Fruit fly (Drosophila melanogaster) whole organism, embryonic: ENCODE data around the gene CG14684.

Experiments used
- Ada2b ChIP-seq: fragments of 200-800 bp; sonication (Bioruptor generic); IDR thresholded peaks from 2 replicates; pipeline ENCODE4 v1.3.6; 2022; ENCODE audit warnings: missing biosample characterization, missing genetic modification characterization
- Bteb2 ChIP-seq: fragments of 200-800 bp; sonication (Bioruptor generic); optimal IDR thresholded peaks from 2 replicates; lab custom pipeline; 2016; ENCODE audit warnings: missing biosample characterization, missing genetic modification characterization
- CG1233 ChIP-seq: fragments of 200-800 bp; sonication (Bioruptor generic); optimal IDR thresholded peaks from 4 replicates; lab custom pipeline; 2018; ENCODE audit warnings: missing biosample characterization, mild to moderate bottlenecking, missing genetic modification characterization
- CG12769 ChIP-seq: fragments of 200-800 bp; sonication (Bioruptor generic); optimal IDR thresholded peaks from 2 replicates; lab custom pipeline; 2019; ENCODE audit warnings: missing biosample characterization, mild to moderate bottlenecking, missing genetic modification characterization, moderate library complexity
- CG13123 ChIP-seq: fragments of 200-800 bp; sonication (Bioruptor generic); optimal IDR thresholded peaks from 2 replicates; lab custom pipeline; 2016; ENCODE audit warnings: missing biosample characterization, missing genetic modification characterization
- CG13287 ChIP-seq: fragments of 200-800 bp; sonication (Bioruptor generic); IDR thresholded peaks from 2 replicates; pipeline ENCODE4 v1.3.6; 2022; ENCODE audit warnings: missing biosample characterization, missing genetic modification characterization; ENCODE audit not compliant: partially characterized antibody
- CG13296 ChIP-seq: fragments of 200-800 bp; sonication (Bioruptor generic); optimal IDR thresholded peaks from 3 replicates; lab custom pipeline; 2018; ENCODE audit warnings: missing biosample characterization, mild to moderate bottlenecking, missing genetic modification characterization
- CG15269 ChIP-seq: fragments of 200-800 bp; sonication (Bioruptor generic); optimal IDR thresholded peaks from 2 replicates; lab custom pipeline; 2018; ENCODE audit warnings: missing biosample characterization, mild to moderate bottlenecking, missing genetic modification characterization, moderate library complexity
- CG1529 ChIP-seq: fragments of 200-800 bp; sonication (Bioruptor generic); optimal IDR thresholded peaks from 3 replicates; lab custom pipeline; 2018; ENCODE audit warnings: missing biosample characterization, missing genetic modification characterization
- CG15479 ChIP-seq: fragments of 200-800 bp; sonication (Bioruptor generic); optimal IDR thresholded peaks from 3 replicates; lab custom pipeline; 2019; ENCODE audit warnings: missing biosample characterization, mild to moderate bottlenecking, missing genetic modification characterization, moderate library complexity
- CG2116 ChIP-seq: fragments of 200-800 bp; sonication (Bioruptor generic); optimal IDR thresholded peaks from 3 replicates; lab custom pipeline; 2018; ENCODE audit warnings: missing biosample characterization, mild to moderate bottlenecking, missing genetic modification characterization
- CG2678 ChIP-seq: fragments of 200-800 bp; sonication (Bioruptor generic); optimal IDR thresholded peaks from 3 replicates; lab custom pipeline; 2019; ENCODE audit warnings: missing biosample characterization, mild to moderate bottlenecking, missing genetic modification characterization, moderate library complexity
- CG31441 ChIP-seq: fragments of 200-800 bp; sonication (Bioruptor generic); IDR thresholded peaks from 2 replicates; pipeline ENCODE4 v1.3.6; 2022; ENCODE audit warnings: missing biosample characterization, missing genetic modification characterization
- CG3995 ChIP-seq: fragments of 200-800 bp; sonication (Bioruptor generic); optimal IDR thresholded peaks from 3 replicates; lab custom pipeline; 2016; ENCODE audit warnings: missing biosample characterization, missing genetic modification characterization
- CG4424 ChIP-seq: fragments of 200-800 bp; sonication (Bioruptor generic); optimal IDR thresholded peaks from 3 replicates; lab custom pipeline; 2016; ENCODE audit warnings: missing biosample characterization, missing genetic modification characterization
- CG7372 ChIP-seq: fragments of 200-800 bp; sonication (Bioruptor generic); IDR thresholded peaks from 2 replicates; pipeline ENCODE4 v1.3.6; 2022; ENCODE audit warnings: missing biosample characterization, missing genetic modification characterization
- CG7963 ChIP-seq: fragments of 200-800 bp; sonication (Bioruptor generic); IDR thresholded peaks from 3 replicates; pipeline ENCODE4 v1.3.6; 2022; ENCODE audit warnings: missing biosample characterization, missing genetic modification characterization; ENCODE audit not compliant: partially characterized antibody
- CG8765 ChIP-seq: fragments of 200-800 bp; sonication (Bioruptor generic); IDR thresholded peaks from 2 replicates; pipeline ENCODE4 v1.3.6; 2022; ENCODE audit warnings: missing biosample characterization, missing genetic modification characterization
- CG9797 ChIP-seq: fragments of 200-800 bp; sonication (Bioruptor generic); optimal IDR thresholded peaks from 3 replicates; lab custom pipeline; 2018; ENCODE audit warnings: missing biosample characterization, mild to moderate bottlenecking, missing genetic modification characterization
- CHES-1-like ChIP-seq: fragments of 200-800 bp; sonication (Bioruptor generic); optimal IDR thresholded peaks from 2 replicates; lab custom pipeline; 2016; ENCODE audit warnings: missing biosample characterization, missing genetic modification characterization
- D19A ChIP-seq: fragments of 200-800 bp; optimal IDR thresholded peaks from 3 replicates; lab custom pipeline; 2019; ENCODE audit warnings: missing biosample characterization, mild to moderate bottlenecking, missing genetic modification characterization, moderate library complexity
- Ets65A ChIP-seq: fragments of 200-800 bp; sonication (Bioruptor generic); peaks from one replicate; lab custom pipeline; 2016; ENCODE audit warnings: missing biosample characterization, missing genetic modification characterization
- Fer2 ChIP-seq: fragments of 200-800 bp; sonication (Bioruptor generic); optimal IDR thresholded peaks from 2 replicates; lab custom pipeline; 2018; ENCODE audit warnings: missing biosample characterization, mild to moderate bottlenecking, missing genetic modification characterization, moderate library complexity
- Hmr ChIP-seq: fragments of 200-800 bp; sonication (Bioruptor generic); optimal IDR thresholded peaks from 3 replicates; lab custom pipeline; 2017; ENCODE audit warnings: mild to moderate bottlenecking, missing biosample characterization, missing genetic modification reagents, missing genetic modification characterization
- Sox102F ChIP-seq: fragments of 200-800 bp; sonication (Bioruptor generic); optimal IDR thresholded peaks from 2 replicates; lab custom pipeline; 2018; ENCODE audit warnings: missing biosample characterization, mild to moderate bottlenecking, missing genetic modification characterization, moderate library complexity
- Usf ChIP-seq: fragments of 200-800 bp; sonication (Bioruptor generic); optimal IDR thresholded peaks from 2 replicates; lab custom pipeline; 2017; ENCODE audit warnings: missing genotype, missing biosample characterization, missing genetic modification characterization
- Xrp1 ChIP-seq: fragments of 200-800 bp; sonication (Bioruptor generic); IDR thresholded peaks from 2 replicates; pipeline ENCODE4 v1.3.6; 2022; ENCODE audit warnings: missing biosample characterization, missing genetic modification characterization
- YL-1 ChIP-seq: fragments of 200-800 bp; sonication (Bioruptor generic); optimal IDR thresholded peaks from 3 replicates; lab custom pipeline; 2017; ENCODE audit warnings: missing biosample characterization, mild to moderate bottlenecking, missing genetic modification characterization
- chinmo ChIP-seq: fragments of 200-800 bp; sonication (Bioruptor generic); IDR thresholded peaks from 4 replicates; pipeline ENCODE4 v1.3.6; 2022; ENCODE audit warnings: missing biosample characterization, missing genetic modification characterization; ENCODE audit not compliant: partially characterized antibody
- crp ChIP-seq, 2 experiments: fragments of 200-800 bp; sonication (Bioruptor generic); optimal IDR thresholded peaks; 2 replicates in 1 of 2; 3 replicates in 1 of 2; lab custom pipeline; 2017; ENCODE audit warnings: missing biosample characterization in 2 of 2, missing genetic modification characterization in 2 of 2, mild to moderate bottlenecking in 1 of 2, moderate library complexity in 1 of 2
- dmrt99B ChIP-seq: fragments of 200-800 bp; sonication (Bioruptor generic); optimal IDR thresholded peaks from 2 replicates; lab custom pipeline; 2018; ENCODE audit warnings: missing biosample characterization, mild to moderate bottlenecking, missing genetic modification characterization, moderate library complexity
- dpn ChIP-seq, 2 experiments: fragments of 200-800 bp; sonication (Bioruptor generic); optimal IDR thresholded peaks; 3 replicates each; lab custom pipeline; 2016; ENCODE audit warnings: missing biosample characterization in 2 of 2, missing genetic modification characterization in 2 of 2
- fd64A ChIP-seq: fragments of 200-800 bp; sonication (Bioruptor generic); optimal IDR thresholded peaks from 3 replicates; lab custom pipeline; 2018; ENCODE audit warnings: missing biosample characterization, mild to moderate bottlenecking, missing genetic modification characterization
- gce ChIP-seq: fragments of 200-800 bp; sonication (Bioruptor generic); IDR thresholded peaks from 3 replicates; pipeline ENCODE4 v1.3.6; 2022; ENCODE audit warnings: missing biosample characterization, missing genetic modification characterization
- gcm ChIP-seq: fragments of 200-800 bp; sonication (Bioruptor generic); optimal IDR thresholded peaks from 2 replicates; lab custom pipeline; 2019; ENCODE audit warnings: missing biosample characterization, mild to moderate bottlenecking, missing genetic modification characterization, moderate library complexity
- grau ChIP-seq: fragments of 200-800 bp; optimal IDR thresholded peaks from 3 replicates; lab custom pipeline; 2019; ENCODE audit warnings: missing biosample characterization, mild to moderate bottlenecking, missing genetic modification characterization, moderate library complexity
- gro ChIP-seq: fragments of 200-800 bp; sonication (Bioruptor generic); optimal IDR thresholded peaks from 2 replicates; lab custom pipeline; 2016; ENCODE audit warnings: missing biosample characterization, missing genetic modification characterization
- jigr1 ChIP-seq: fragments of 200-800 bp; sonication (Bioruptor generic); IDR thresholded peaks from 3 replicates; pipeline ENCODE4 v1.3.6; 2022; ENCODE audit warnings: missing biosample characterization, missing genetic modification characterization
- jumu ChIP-seq: fragments of 200-800 bp; sonication (Bioruptor generic); optimal IDR thresholded peaks from 3 replicates; lab custom pipeline; 2016; ENCODE audit warnings: missing biosample characterization, missing genetic modification characterization
- lab ChIP-seq: fragments of 200-800 bp; sonication (Bioruptor generic); optimal IDR thresholded peaks from 3 replicates; lab custom pipeline; 2017; ENCODE audit warnings: missing biosample characterization, missing genetic modification characterization, mild to moderate bottlenecking, moderate library complexity, missing genetic modification reagents
- lmd ChIP-seq: fragments of 200-800 bp; sonication (Bioruptor generic); IDR thresholded peaks from 2 replicates; pipeline ENCODE4 v1.3.6; 2022; ENCODE audit warnings: missing biosample characterization, missing genetic modification characterization
- repo ChIP-seq: fragments of 200-800 bp; sonication (Bioruptor generic); optimal IDR thresholded peaks from 2 replicates; lab custom pipeline; 2016; ENCODE audit warnings: missing biosample characterization, missing genetic modification characterization
- sc ChIP-seq, 3 experiments: fragments of >200 bp in 2 of 3; fragments of 200-800 bp in 1 of 3; sonication (Bioruptor generic) in 1 of 3; optimal IDR thresholded peaks; 2 replicates in 2 of 3; 3 replicates in 1 of 3; lab custom pipeline; 2017; ENCODE audit warnings: mild to moderate bottlenecking in 1 of 3, missing biosample characterization in 1 of 3, missing genetic modification characterization in 1 of 3, missing genetic modification reagents in 1 of 3
- sob ChIP-seq: fragments of 200-800 bp; sonication (Bioruptor generic); IDR thresholded peaks from 2 replicates; pipeline ENCODE4 v1.3.6; 2022; ENCODE audit warnings: missing biosample characterization, missing genetic modification characterization
- tin ChIP-seq: fragments of 200-800 bp; sonication (Bioruptor generic); optimal IDR thresholded peaks from 3 replicates; lab custom pipeline; 2016; ENCODE audit warnings: missing biosample characterization, missing genetic modification characterization
- zen2 ChIP-seq: fragments of 200-800 bp; sonication (Bioruptor generic); IDR thresholded peaks from 3 replicates; pipeline ENCODE4 v1.3.6; 2022; ENCODE audit warnings: missing biosample characterization, missing genetic modification characterization; ENCODE audit not compliant: partially characterized antibody
- zfh1 ChIP-seq: fragments of 200-800 bp; sonication (Bioruptor generic); IDR thresholded peaks from 3 replicates; pipeline ENCODE4 v1.3.6; 2022; ENCODE audit warnings: missing biosample characterization, missing genetic modification characterization

The CG14684 gene

DNA sequence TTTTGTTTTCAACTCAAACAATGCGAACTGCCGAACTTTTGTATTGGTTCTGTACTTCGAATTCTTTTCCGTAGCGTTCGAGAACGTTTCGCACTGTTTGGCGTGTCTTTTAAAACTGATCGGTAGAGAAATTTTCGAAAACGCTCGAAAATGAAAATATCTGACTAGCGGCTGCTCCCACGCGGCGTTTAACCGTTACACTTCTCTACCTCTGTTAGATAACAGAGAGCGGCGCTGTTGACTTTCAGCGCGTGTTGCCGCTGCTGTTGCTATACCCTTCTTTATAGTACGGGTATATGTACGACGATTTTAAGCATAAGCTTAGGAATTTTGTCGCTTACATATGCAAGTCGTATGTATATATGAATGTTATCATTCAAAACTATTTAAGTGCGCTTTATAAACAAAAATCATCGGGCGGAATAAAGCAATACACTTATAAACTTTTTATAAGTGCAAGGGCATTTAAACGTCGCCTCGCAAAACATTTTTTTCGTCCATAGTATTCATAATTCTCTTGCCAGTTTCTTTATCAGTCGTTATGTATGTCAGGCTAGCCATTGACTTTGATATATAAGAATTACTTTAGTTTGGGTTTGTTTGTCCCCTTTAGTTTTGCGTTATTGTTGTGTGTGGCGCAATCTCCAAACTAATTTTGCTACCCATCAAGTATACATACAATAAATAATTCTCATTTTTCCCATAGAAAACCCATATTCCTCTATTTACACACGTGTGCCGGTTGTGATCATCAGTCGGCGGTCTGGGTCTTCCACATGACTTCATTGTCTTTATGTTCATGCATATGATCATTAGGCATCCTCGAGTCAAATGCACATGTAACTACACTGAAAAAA is 25.7 kb upstream of the CG14684 start, which contains the start of gene Phyhd1 (continued):
- TF ChIP-seq Ets65A (GFP tag; lab: Kevin White, UChicago): peak; percentile 98
- TF ChIP-seq Bteb2 (GFP tag; lab: Kevin White, UChicago): peak; percentile 95
- peak; percentile 97 for TF ChIP-seq Hmr
- peak; percentile 97 for TF ChIP-seq lmd (GFP tag; lab: Robert Waterston, UW)
- TF ChIP-seq Sox102F (GFP tag; lab: Kevin White, UChicago): peak; percentile 96
- peak; percentile 94 for TF ChIP-seq jumu (GFP tag; lab: Kevin White, UChicago)
- TF ChIP-seq CHES-1-like (GFP tag; lab: Kevin White, UChicago): peak; percentile 96
- peak; percentile 95 for TF ChIP-seq CG2678
- TF ChIP-seq Usf (GFP tag; lab: Kevin White, UChicago): peak; percentile 89
- TF ChIP-seq fd64A: peak; percentile 71
- peak; percentile 79 for TF ChIP-seq Fer2 (tag; lab: Kevin White, UChicago)
- TF ChIP-seq CG12769 (tag; lab: Kevin White, UChicago): peak; percentile 97
- no peak for TF ChIP-seq CG7963 (GFP tag; lab: Robert Waterston, UW)
- no peak for TF ChIP-seq CG15479 (GFP tag; lab: Kevin White, UChicago)
- TF ChIP-seq CG3995: peak; percentile 67
- peak; percentile 97 for TF ChIP-seq Ada2b
- TF ChIP-seq CG1529: peak; percentile 84
- TF ChIP-seq CG1233 (GFP tag; lab: Kevin White, UChicago): peak; percentile 85
- TF ChIP-seq lab (GFP tag; lab: Kevin White, UChicago): peak; percentile 96
- peak in 1 of 2 experiments; percentile 57 for TF ChIP-seq crp (GFP tag; optimal IDR thresholded peaks at IDR 0.05; lab: Kevin White, UChicago)
- peak; percentile 83; the same call in 2 of the 3 replicates for TF ChIP-seq jigr1 (GFP tag; lab: Robert Waterston, UW)
- TF ChIP-seq repo (GFP tag; lab: Kevin White, UChicago): peak; percentile 95
- peak; percentile 46 for TF ChIP-seq YL-1
- TF ChIP-seq grau: peak; percentile 94
- TF ChIP-seq CG31441 (GFP tag; lab: Robert Waterston, UW): peak; percentile 86
- TF ChIP-seq dmrt99B: peak; percentile 95
- peak; percentile 21 for TF ChIP-seq CG9797 (GFP tag; lab: Kevin White, UChicago)
- TF ChIP-seq CG2116 (GFP tag; lab: Kevin White, UChicago): peak; percentile 62
- peak; percentile 100 for TF ChIP-seq D19A (tag; lab: Kevin White, UChicago)
- peak; percentile 79 for TF ChIP-seq CG8765 (GFP tag; lab: Robert Waterston, UW)
- TF ChIP-seq CG13296 (GFP tag; lab: Kevin White, UChicago): peak; percentile 83
- TF ChIP-seq gcm: peak; percentile 93
- peak; percentile 94 for TF ChIP-seq sob (GFP tag; lab: Robert Waterston, UW)
- peak; percentile 90 to 95 for TF ChIP-seq dpn (GFP tag; optimal IDR thresholded peaks at IDR 0.05; lab: Kevin White, UChicago)
- TF ChIP-seq chinmo (GFP tag; lab: Robert Waterston, UW): 0 out of 4 replicates have a peak, but pooled peaks have one; percentile 49
- TF ChIP-seq zfh1 (GFP tag; lab: Robert Waterston, UW): peak; percentile 96
- peak; percentile 97 for TF ChIP-seq Xrp1 (GFP tag; lab: Robert Waterston, UW)
- TF ChIP-seq tin (GFP tag; lab: Kevin White, UChicago): peak; percentile 93
- peak; percentile 93 for TF ChIP-seq CG4424 (GFP tag; lab: Kevin White, UChicago)
- no peak for TF ChIP-seq zen2 (GFP tag; lab: Robert Waterston, UW)
- peak; percentile 89 for TF ChIP-seq gce (GFP tag; lab: Robert Waterston, UW)
- TF ChIP-seq CG13123 (GFP tag; lab: Kevin White, UChicago): peak; percentile 85
- TF ChIP-seq gro (GFP tag; lab: Kevin White, UChicago): peak; percentile 97
- TF ChIP-seq CG7372 (GFP tag; lab: Robert Waterston, UW): peak; percentile 90
- TF ChIP-seq CG13287 (GFP tag; lab: Robert Waterston, UW): no peak
- no peak for TF ChIP-seq sc (optimal IDR thresholded peaks at IDR 0.05; lab: Kevin White, UChicago)
- TF ChIP-seq sc (GFP tag; optimal IDR thresholded peaks at IDR 0.05; lab: Kevin White, UChicago): peak; percentile 92
- peak; percentile 94 for TF ChIP-seq CG15269 (tag; lab: Kevin White, UChicago)
